Fruit fly (Drosophila melanogaster): Measurements from ENCODE around the gene Gr64e.

DNA sequence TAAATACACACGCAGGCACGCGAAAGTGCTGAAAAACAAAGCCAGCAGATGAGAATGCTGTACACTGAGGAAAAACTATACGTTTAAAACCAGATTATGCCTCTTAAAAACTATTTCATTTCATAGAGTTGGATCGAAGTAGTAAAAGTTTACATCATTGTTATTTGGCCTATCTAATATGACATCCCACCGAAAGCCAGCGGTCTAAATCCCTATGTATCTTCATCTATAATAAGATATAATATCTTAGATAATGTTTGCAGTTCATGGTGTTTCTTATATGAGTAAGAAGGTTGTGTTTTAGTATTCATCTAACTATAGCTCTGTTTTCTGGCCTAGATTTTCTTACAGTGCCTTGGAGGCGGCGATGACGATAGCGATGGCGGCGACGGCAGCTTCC, 21.8 kb upstream of the Gr64e start:
- no peak for TF ChIP-seq dl (GFP tag; optimal IDR thresholded peaks at IDR 0.05; ENCODE audit: insufficient read depth in 1 of 2, partially characterized antibody in 2 of 2)
- no peak for TF ChIP-seq usp (GFP tag; optimal IDR thresholded peaks at IDR 0.05)
- no peak for TF ChIP-seq Myc (optimal IDR thresholded peaks at IDR 0.05)
- TF ChIP-seq br (GFP tag; optimal IDR thresholded peaks at IDR 0.05): no peak

All from whole organism, wandering third instar larva.